Fruit fly (Drosophila melanogaster): ENCODE data around the gene red.

DNA sequence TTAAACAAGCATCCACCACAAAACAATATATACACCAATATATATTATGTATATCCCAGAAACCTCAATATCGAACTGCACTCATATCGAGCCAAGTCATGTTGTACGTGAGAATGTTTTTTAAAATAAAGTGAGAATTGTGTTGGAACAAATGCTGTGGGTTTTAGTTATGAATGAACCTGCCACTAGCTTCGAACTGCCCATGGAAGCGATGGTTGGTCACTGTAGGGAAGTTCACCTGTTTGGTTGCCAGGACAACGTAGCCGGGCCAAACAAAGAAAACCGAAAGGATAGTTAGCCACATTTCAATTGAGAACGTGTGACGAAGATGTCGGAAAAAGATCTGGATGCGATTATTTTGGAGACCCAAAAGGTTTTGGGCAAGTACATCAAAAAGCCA is 13.3 kb downstream of the red start, which contains the start of gene IFT54:
- TF ChIP-seq Dll (optimal IDR thresholded peaks at IDR 0.05) (no peak), EcR (GFP tag; optimal IDR thresholded peaks at IDR 0.05) (no peak), usp (GFP tag; optimal IDR thresholded peaks at IDR 0.05) (no peak), psq (optimal IDR thresholded peaks at IDR 0.05) (no peak), CG8478 (optimal IDR thresholded peaks at IDR 0.05) (no peak), pan (optimal IDR thresholded peaks at IDR 0.05) (no peak)
